Worm (Caenorhabditis elegans): Measurements from ENCODE around the gene cht-4.

cht-4 gene

ce11 chrIII:1626524-1626923 is 30.8 kb downstream of the cht-4 start, which contains the start of gene Y22D7AL.4:
Gene Y22D7AL.4 (plus strand): TSS chrIII:1626632.
- no peak for TF ChIP-seq him-1 (tag; optimal IDR thresholded peaks at IDR 0.05)
- TF ChIP-seq dao-5 (tag; optimal IDR thresholded peaks at IDR 0.05) = no peak
- TF ChIP-seq W03F9.2 (tag; optimal IDR thresholded peaks at IDR 0.05) = no peak

- TF ChIP-seq him-1 (tag; optimal IDR thresholded peaks at IDR 0.05) = no peak
- TF ChIP-seq W03F9.2 (tag; optimal IDR thresholded peaks at IDR 0.05) = no peak
Measured at ce11 chrIII:1625660-1626275, 31.5 kb downstream of the cht-4 start.

ce11 chrIII:1622329-1622728 is 35.0 kb downstream of the cht-4 start:
- no peak for TF ChIP-seq him-1 (tag; optimal IDR thresholded peaks at IDR 0.05)
- TF ChIP-seq dao-5 (tag; optimal IDR thresholded peaks at IDR 0.05) = no peak
- TF ChIP-seq W03F9.2 (tag; optimal IDR thresholded peaks at IDR 0.05) = no peak

- no peak for TF ChIP-seq dao-5 (tag; optimal IDR thresholded peaks at IDR 0.05)
- TF ChIP-seq W03F9.2 (tag; optimal IDR thresholded peaks at IDR 0.05) = no peak
- no peak for TF ChIP-seq him-1 (tag; optimal IDR thresholded peaks at IDR 0.05)
Measured at ce11 chrIII:1621330-1621729, 36.0 kb downstream of the cht-4 start.

ce11 chrIII:1619890-1620289 is 37.4 kb downstream of the cht-4 start:
- no peak for TF ChIP-seq him-1 (tag; optimal IDR thresholded peaks at IDR 0.05)
- TF ChIP-seq W03F9.2 (tag; optimal IDR thresholded peaks at IDR 0.05) = no peak
- no peak for TF ChIP-seq dao-5 (tag; optimal IDR thresholded peaks at IDR 0.05)

- TF ChIP-seq W03F9.2 (tag; optimal IDR thresholded peaks at IDR 0.05) = no peak
- no peak for TF ChIP-seq dao-5 (tag; optimal IDR thresholded peaks at IDR 0.05)
- TF ChIP-seq him-1 (tag; optimal IDR thresholded peaks at IDR 0.05) = no peak
Measured at ce11 chrIII:1619442-1619841, 37.8 kb downstream of the cht-4 start, which contains the start of gene hsp-60. Gene hsp-60 (plus strand): TSS chrIII:1619742.

ce11 chrIII:1618915-1619314 is 38.4 kb downstream of the cht-4 start, which contains the start of gene Y22D7AL.10:
Gene Y22D7AL.10 (minus strand): TSS chrIII:1618929.
- TF ChIP-seq W03F9.2 (tag; optimal IDR thresholded peaks at IDR 0.05) (peak; percentile 93), him-1 (tag; optimal IDR thresholded peaks at IDR 0.05) (peak; percentile 94), dao-5 (tag; optimal IDR thresholded peaks at IDR 0.05) (peak; percentile 67)

ce11 chrIII:1618312-1618711 is 39.0 kb downstream of the cht-4 start:
- TF ChIP-seq dao-5 (tag; optimal IDR thresholded peaks at IDR 0.05) (no peak), him-1 (tag; optimal IDR thresholded peaks at IDR 0.05) (no peak), W03F9.2 (tag; optimal IDR thresholded peaks at IDR 0.05) (no peak)

- no peak for TF ChIP-seq W03F9.2 (tag; optimal IDR thresholded peaks at IDR 0.05)
- peak; percentile 33 for TF ChIP-seq dao-5 (tag; optimal IDR thresholded peaks at IDR 0.05)
Measured at ce11 chrIII:1616245-1617026, 40.8 kb downstream of the cht-4 start.

- TF ChIP-seq dao-5 (tag; optimal IDR thresholded peaks at IDR 0.05) (no peak), W03F9.2 (tag; optimal IDR thresholded peaks at IDR 0.05) (no peak), him-1 (tag; optimal IDR thresholded peaks at IDR 0.05) (no peak)
Measured at ce11 chrIII:1614412-1614811, 42.9 kb downstream of the cht-4 start.

ce11 chrIII:1613933-1614332 is 43.3 kb downstream of the cht-4 start, which contains the start of gene Y22D7AL.9:
Gene Y22D7AL.9 (minus strand): TSS chrIII:1614033.
- TF ChIP-seq dao-5 (tag; optimal IDR thresholded peaks at IDR 0.05) = no peak
- TF ChIP-seq him-1 (tag; optimal IDR thresholded peaks at IDR 0.05) = no peak
- TF ChIP-seq W03F9.2 (tag; optimal IDR thresholded peaks at IDR 0.05) = no peak

ce11 chrIII:1612974-1613568 is 44.2 kb downstream of the cht-4 start:
- TF ChIP-seq W03F9.2 (tag; optimal IDR thresholded peaks at IDR 0.05) (no peak), dao-5 (tag; optimal IDR thresholded peaks at IDR 0.05) (no peak), him-1 (tag; optimal IDR thresholded peaks at IDR 0.05) (no peak)

- TF ChIP-seq dao-5 (tag; optimal IDR thresholded peaks at IDR 0.05) = no peak
- TF ChIP-seq him-1 (tag; optimal IDR thresholded peaks at IDR 0.05) = no peak
- TF ChIP-seq W03F9.2 (tag; optimal IDR thresholded peaks at IDR 0.05) = no peak
Measured at ce11 chrIII:1610938-1611337, 46.3 kb downstream of the cht-4 start.

ce11 chrIII:1607659-1608058 is 49.6 kb downstream of the cht-4 start:
- TF ChIP-seq him-1 (tag; optimal IDR thresholded peaks at IDR 0.05) (no peak), dao-5 (tag; optimal IDR thresholded peaks at IDR 0.05) (no peak), W03F9.2 (tag; optimal IDR thresholded peaks at IDR 0.05) (no peak)

Measured in whole organism, L4/young adult.